Fruit fly (Drosophila melanogaster): ENCODE measurements around the gene mtg.

dm6 chr3R:8261634-8262033 is 11.3 kb downstream of the mtg start:
- TF ChIP-seq Ets98B (GFP tag; IDR thresholded peaks at IDR 0.05) (no peak), CG8301 (tag; optimal IDR thresholded peaks at IDR 0.05) (no peak), CG17806 (tag; optimal IDR thresholded peaks at IDR 0.05) (no peak), D1 (tag; optimal IDR thresholded peaks at IDR 0.05) (no peak), Pif1A (GFP tag; optimal IDR thresholded peaks at IDR 0.05) (no peak), CG8159 (tag; optimal IDR thresholded peaks at IDR 0.05) (no peak), CG13204 (GFP tag; optimal IDR thresholded peaks at IDR 0.05) (no peak), CG9948 (tag; optimal IDR thresholded peaks at IDR 0.05) (no peak), CG12605 (GFP tag; IDR thresholded peaks at IDR 0.05) (no peak), EcR (GFP tag; optimal IDR thresholded peaks at IDR 0.05) (no peak), CG34367 (tag; optimal IDR thresholded peaks at IDR 0.05) (no peak)

Measured in whole organism, pupa.